Worm (Caenorhabditis elegans): Measurements from ENCODE around the gene pho-13.

ce11 chrII:8825769-8826168 lies 18.9 kb upstream of the pho-13 start, which contains the start of gene nas-25:
- TF ChIP-seq nhr-11 (tag; optimal IDR thresholded peaks at IDR 0.05) (no peak), skn-1 (tag; optimal IDR thresholded peaks at IDR 0.05) (no peak), dpl-1 (GFP tag; optimal IDR thresholded peaks at IDR 0.05) (no peak), lin-14 (GFP tag; optimal IDR thresholded peaks at IDR 0.05) (no peak), sox-4 (tag; optimal IDR thresholded peaks at IDR 0.05) (no peak), aly-2 (tag; optimal IDR thresholded peaks at IDR 0.05) (no peak), ceh-90 (tag; optimal IDR thresholded peaks at IDR 0.05) (no peak), snpc-4 (tag; optimal IDR thresholded peaks at IDR 0.05) (no peak), jun-1 (tag; optimal IDR thresholded peaks at IDR 0.05) (no peak), lsy-2 (tag; optimal IDR thresholded peaks at IDR 0.05) (no peak), lin-15B (tag; optimal IDR thresholded peaks at IDR 0.05) (no peak), nhr-12 (tag; optimal IDR thresholded peaks at IDR 0.05) (no peak)

All from whole organism, L1 larva.